Worm (Caenorhabditis elegans) whole organism, L4/young adult: ENCODE measurements around the gene nlp-14.

Source experiments
- W03F9.2 ChIP-seq: fragments of 150-350 bp; optimal IDR thresholded peaks from 2 replicates; lab custom pipeline; 2014; ENCODE audit warnings: missing biosample characterization, missing genetic modification characterization
- him-1 ChIP-seq: sonication (generic microtip); optimal IDR thresholded peaks from 2 replicates; lab custom pipeline; 2016; ENCODE audit warnings: missing genotype, missing genetic modification reagents, missing genetic modification characterization, missing compliant biosample characterization

DNA sequence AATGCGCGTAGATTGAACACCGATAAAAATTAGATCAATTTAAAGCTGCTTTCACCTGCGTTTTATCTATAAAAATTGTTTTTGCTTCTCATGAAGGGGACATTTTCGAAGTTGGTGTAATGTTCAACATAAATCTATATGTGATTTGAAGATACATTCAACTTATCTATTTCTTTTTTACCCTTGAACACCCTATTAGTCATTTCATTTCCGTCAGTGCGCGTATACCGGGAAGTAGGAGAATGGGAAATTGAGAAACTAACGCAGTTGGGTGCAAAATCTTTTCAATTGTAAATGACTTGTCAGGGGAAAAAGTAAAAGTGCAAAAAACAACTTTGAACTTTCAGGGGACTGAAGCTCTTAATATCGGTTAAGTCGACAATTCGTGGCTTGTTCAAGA is 15.8 kb upstream of the nlp-14 start:
- TF ChIP-seq W03F9.2 (tag; lab: Kevin White, UChicago): no peak
- no peak for TF ChIP-seq him-1 (tag; lab: Kevin White, UChicago)
